Fruit fly (Drosophila melanogaster): ENCODE results near the gene CG5274.

Gene CG5274

dm6 chr3L:20384086-20384810 is 43.2 kb downstream of the CG5274 start, which contains the start of the genes CG5498 and fbl:
Gene CG5498, minus strand, starts transcription at chr3L:20384109.
Gene fbl, plus strand, starts transcription at chr3L:20384429.
- TF ChIP-seq ham (GFP tag; IDR thresholded peaks at IDR 0.05) = no peak
- TF ChIP-seq Atf-2 (GFP tag; optimal IDR thresholded peaks at IDR 0.05) = no peak
- no peak for TF ChIP-seq CG8765 (GFP tag; IDR thresholded peaks at IDR 0.05)
- TF ChIP-seq CG14050 (GFP tag; IDR thresholded peaks at IDR 0.05) = no peak
- peak; percentile 61 for TF ChIP-seq dmrt11E (tag; optimal IDR thresholded peaks at IDR 0.05)
- peak; percentile 32 for TF ChIP-seq nerfin-1 (tag; optimal IDR thresholded peaks at IDR 0.05)
- peak; percentile 56 for TF ChIP-seq CG9932 (GFP tag; IDR thresholded peaks at IDR 0.05)
- TF ChIP-seq unpg (GFP tag; optimal IDR thresholded peaks at IDR 0.05) = peak; percentile 65
- peak; percentile 16 for TF ChIP-seq CG4854 (GFP tag; optimal IDR thresholded peaks at IDR 0.05)
- no peak for TF ChIP-seq CG2199 (GFP tag; IDR thresholded peaks at IDR 0.05)
- no peak for TF ChIP-seq gt (GFP tag; IDR thresholded peaks at IDR 0.05)
- TF ChIP-seq CG18011 (GFP tag; optimal IDR thresholded peaks at IDR 0.05) = peak; percentile 22
- TF ChIP-seq sqz (GFP tag; optimal IDR thresholded peaks at IDR 0.05) = no peak
- no peak for TF ChIP-seq z (GFP tag; IDR thresholded peaks at IDR 0.05)
- TF ChIP-seq Bteb2 (GFP tag; optimal IDR thresholded peaks at IDR 0.05) = peak; percentile 59
- TF ChIP-seq CG12299 (tag; optimal IDR thresholded peaks at IDR 0.05) = no peak
- no peak for TF ChIP-seq Optix (GFP tag; IDR thresholded peaks at IDR 0.05)
- TF ChIP-seq Lim3 (GFP tag; IDR thresholded peaks at IDR 0.05) = no peak
- no peak; the same call in 2 of the 3 replicates for TF ChIP-seq zen2 (GFP tag; IDR thresholded peaks at IDR 0.05; ENCODE audit: partially characterized antibody)
- peak; percentile 6 for TF ChIP-seq Mes4 (GFP tag; optimal IDR thresholded peaks at IDR 0.05)
- no peak for TF ChIP-seq CG8359 (GFP tag; optimal IDR thresholded peaks at IDR 0.05; ENCODE audit: borderline replicate concordance)
- no peak for TF ChIP-seq CG12219 (GFP tag; optimal IDR thresholded peaks at IDR 0.05)
- TF ChIP-seq bigmax (GFP tag; optimal IDR thresholded peaks at IDR 0.05) = no peak
- peak; percentile 40; the same call in 1 of the 2 replicates for TF ChIP-seq al (GFP tag; IDR thresholded peaks at IDR 0.05)
- no peak for TF ChIP-seq Taf1 (GFP tag; IDR thresholded peaks at IDR 0.05)
- peak; percentile 80 for TF ChIP-seq CG12391 (tag; optimal IDR thresholded peaks at IDR 0.05)
- TF ChIP-seq CG7839 (tag; optimal IDR thresholded peaks at IDR 0.05) = peak; percentile 74
- TF ChIP-seq CG16815 (GFP tag; optimal IDR thresholded peaks at IDR 0.05) = peak; percentile 26
- TF ChIP-seq nau (GFP tag; optimal IDR thresholded peaks at IDR 0.05) = no peak
- peak; percentile 38 for TF ChIP-seq CG12942 (GFP tag; optimal IDR thresholded peaks at IDR 0.05)
- peak; percentile 62 for TF ChIP-seq Drgx (GFP tag; IDR thresholded peaks at IDR 0.05)
- TF ChIP-seq CG17829 (tag; optimal IDR thresholded peaks at IDR 0.05) = peak; percentile 74
- TF ChIP-seq CG10654 (GFP tag; optimal IDR thresholded peaks at IDR 0.05) = peak; percentile 62
- peak; percentile 56 for TF ChIP-seq row (GFP tag; IDR thresholded peaks at IDR 0.05)
- TF ChIP-seq CG9797 (GFP tag; optimal IDR thresholded peaks at IDR 0.05) = no peak
- TF ChIP-seq dan (GFP tag; IDR thresholded peaks at IDR 0.05) = no peak
- peak; percentile 13 for TF ChIP-seq tap (tag; optimal IDR thresholded peaks at IDR 0.05)
- TF ChIP-seq sob (GFP tag; IDR thresholded peaks at IDR 0.05) = 0 out of 2 replicates have a peak, but pooled peaks have one; percentile 40
- TF ChIP-seq twi (tag; optimal IDR thresholded peaks at IDR 0.05) = peak; percentile 19
- no peak for TF ChIP-seq CG11723 (GFP tag; optimal IDR thresholded peaks at IDR 0.05)
- TF ChIP-seq CG11093 (GFP tag; IDR thresholded peaks at IDR 0.05) = no peak
- TF ChIP-seq CG18619 (GFP tag; optimal IDR thresholded peaks at IDR 0.05) = peak; percentile 42
- TF ChIP-seq CG12155 (GFP tag; optimal IDR thresholded peaks at IDR 0.05) = peak; percentile 74
- no peak for TF ChIP-seq CG6272 (GFP tag; IDR thresholded peaks at IDR 0.05)
- TF ChIP-seq H2.0 (GFP tag; IDR thresholded peaks at IDR 0.05) = no peak
- TF ChIP-seq HLHmδ (GFP tag; optimal IDR thresholded peaks at IDR 0.05) = no peak
- TF ChIP-seq CG14667 (GFP tag; IDR thresholded peaks at IDR 0.05) = no peak
- peak; percentile 84 for TF ChIP-seq sd (tag; optimal IDR thresholded peaks at IDR 0.05)
- TF ChIP-seq Jarid2 (GFP tag; optimal IDR thresholded peaks at IDR 0.05) = no peak
- peak; percentile 77 for TF ChIP-seq CG18599 (GFP tag; optimal IDR thresholded peaks at IDR 0.05)

All from whole organism, embryonic.